Worm (Caenorhabditis elegans): Measurements from ENCODE around the gene srsx-15.
A peak's percentile ranks its signal among the peaks of the same experiment; 100 is the strongest.

Gene srsx-15

ce11 chrIV:5657126-5657666 lies 33.6 kb upstream of the srsx-15 start (continued):
- no peak for TF ChIP-seq ztf-25 (GFP tag; IDR thresholded peaks at IDR 0.05)
- no peak for TF ChIP-seq snpc-4 (GFP tag; optimal IDR thresholded peaks at IDR 0.05)
- TF ChIP-seq snpc-4 (tag; optimal IDR thresholded peaks at IDR 0.05), result peak; percentile 25 to 68 (median 48)
- peak; percentile 41 for TF ChIP-seq nhr-90 (tag; optimal IDR thresholded peaks at IDR 0.05)
- TF ChIP-seq snpc-1.1 (tag; optimal IDR thresholded peaks at IDR 0.05; ENCODE audit: insufficient read depth), result no peak
- peak; percentile 30 for TF ChIP-seq atf-7 (tag; optimal IDR thresholded peaks at IDR 0.05)
- TF ChIP-seq C17E4.6 (GFP tag; IDR thresholded peaks at IDR 0.05), result no peak
- TF ChIP-seq xnd-1 (tag; optimal IDR thresholded peaks at IDR 0.05), result peak; percentile 57
- TF ChIP-seq sea-2 (GFP tag; IDR thresholded peaks at IDR 0.05), result no peak
- no peak for TF ChIP-seq F22D6.2 (tag; optimal IDR thresholded peaks at IDR 0.05)
- TF ChIP-seq B0035.1 (tag; optimal IDR thresholded peaks at IDR 0.05), result no peak
- TF ChIP-seq F57A8.1 (GFP tag; optimal IDR thresholded peaks at IDR 0.05), result no peak
- TF ChIP-seq repo-1 (tag; optimal IDR thresholded peaks at IDR 0.05), result no peak
- TF ChIP-seq bed-1 (GFP tag; IDR thresholded peaks at IDR 0.05), result no peak
- TF ChIP-seq ztf-18 (tag; optimal IDR thresholded peaks at IDR 0.05), result no peak
- TF ChIP-seq hsf-1 (GFP tag; IDR thresholded peaks at IDR 0.05), result peak; percentile 56; the same call in 1 of the 2 replicates
- TF ChIP-seq rcor-1 (GFP tag; IDR thresholded peaks at IDR 0.05), result no peak
- 0 out of 2 replicates have a peak, but pooled peaks have one; percentile 22 for TF ChIP-seq attf-3 (GFP tag; conservative IDR thresholded peaks at IDR 0.05)
- no peak for TF ChIP-seq snpc-1.3 (tag; optimal IDR thresholded peaks at IDR 0.05; ENCODE audit: insufficient read depth)
- no peak for TF ChIP-seq let-607 (tag; optimal IDR thresholded peaks at IDR 0.05)
- no peak for TF ChIP-seq tbx-9 (tag; optimal IDR thresholded peaks at IDR 0.05; ENCODE audit: borderline replicate concordance)
- TF ChIP-seq lsl-1 (GFP tag; optimal IDR thresholded peaks at IDR 0.05), result peak; percentile 39
- TF ChIP-seq B0261.1 (tag; optimal IDR thresholded peaks at IDR 0.05), result no peak
- no peak for TF ChIP-seq bed-2 (GFP tag; IDR thresholded peaks at IDR 0.05)
- TF ChIP-seq Y53G8AR.9 (GFP tag; conservative IDR thresholded peaks at IDR 0.05), result no peak
- no peak for TF ChIP-seq mes-4 (tag; optimal IDR thresholded peaks at IDR 0.05)
- no peak for TF ChIP-seq sptf-2 (GFP tag; optimal IDR thresholded peaks at IDR 0.05)
- TF ChIP-seq madf-10 (tag; optimal IDR thresholded peaks at IDR 0.05), result peak; percentile 51
- no peak for TF ChIP-seq tlf-1 (GFP tag; optimal IDR thresholded peaks at IDR 0.05)
- TF ChIP-seq mcd-1 (GFP tag; IDR thresholded peaks at IDR 0.05), result 0 out of 2 replicates have a peak, but pooled peaks have one; percentile 5
- TF ChIP-seq F55B11.4 (tag; optimal IDR thresholded peaks at IDR 0.05; ENCODE audit: borderline replicate concordance, insufficient read depth), result no peak
- no peak for TF ChIP-seq Y56A3A.18 (GFP tag; IDR thresholded peaks at IDR 0.05)
- TF ChIP-seq dox-1 (GFP tag; IDR thresholded peaks at IDR 0.05), result peak; percentile 66
- TF ChIP-seq egl-44 (GFP tag; IDR thresholded peaks at IDR 0.05), result no peak
- TF ChIP-seq ceh-40 (GFP tag; IDR thresholded peaks at IDR 0.05), result no peak
- TF ChIP-seq snpc-3.4 (tag; optimal IDR thresholded peaks at IDR 0.05), result no peak
- TF ChIP-seq ceh-100 (GFP tag; IDR thresholded peaks at IDR 0.05), result no peak
- peak; percentile 71 for TF ChIP-seq attf-5 (GFP tag; optimal IDR thresholded peaks at IDR 0.05)
- no peak for TF ChIP-seq aptf-2 (GFP tag; conservative IDR thresholded peaks at IDR 0.05)
- TF ChIP-seq lag-1 (GFP tag; IDR thresholded peaks at IDR 0.05), result no peak
- peak; percentile 80; the same call in 1 of the 2 replicates for TF ChIP-seq zfh-2 (GFP tag; conservative IDR thresholded peaks at IDR 0.05)
- no peak for TF ChIP-seq nfya-1 (tag; optimal IDR thresholded peaks at IDR 0.05; ENCODE audit: borderline replicate concordance, insufficient read depth)
- TF ChIP-seq Y53F4B.3 (GFP tag; IDR thresholded peaks at IDR 0.05), result no peak
- peak; percentile 57 for TF ChIP-seq ztf-26 (tag; optimal IDR thresholded peaks at IDR 0.05)
- no peak for TF ChIP-seq mel-28 (tag; optimal IDR thresholded peaks at IDR 0.05; ENCODE audit: borderline replicate concordance)
- TF ChIP-seq efl-1 (GFP tag; optimal IDR thresholded peaks at IDR 0.05), result peak; percentile 78
- TF ChIP-seq egrh-3 (GFP tag; IDR thresholded peaks at IDR 0.05), result no peak
- no peak for TF ChIP-seq F37B4.10 (GFP tag; IDR thresholded peaks at IDR 0.05)

Data from whole organism, young adult.